Worm (Caenorhabditis elegans): Measurements from ENCODE around the gene unc-7.

The unc-7 gene

DNA sequence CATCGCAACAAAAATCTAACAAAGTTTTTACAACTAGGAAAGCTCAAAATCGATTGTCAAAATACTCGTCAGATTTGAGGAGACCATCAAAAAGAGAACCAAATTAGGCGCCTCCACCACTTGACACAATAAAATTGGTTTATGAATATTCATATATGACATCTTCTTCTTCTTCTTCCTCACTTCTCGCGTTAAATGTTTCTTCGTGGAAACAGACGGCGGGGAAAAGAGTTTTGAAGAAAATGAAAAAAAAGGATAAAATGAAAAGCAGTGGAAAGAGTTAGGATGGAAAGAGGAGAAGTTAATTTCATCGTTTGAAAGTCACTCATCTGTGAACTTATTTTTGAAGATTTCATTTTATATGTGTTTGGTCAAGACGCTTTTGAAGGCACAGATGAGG lies 12.6 kb downstream of the unc-7 start:
- TF ChIP-seq lin-13 (GFP tag; optimal IDR thresholded peaks at IDR 0.05), result no peak
- peak; percentile 15 for TF ChIP-seq lin-14 (GFP tag; optimal IDR thresholded peaks at IDR 0.05)
- no peak for TF ChIP-seq unc-130 (tag; optimal IDR thresholded peaks at IDR 0.05)
- TF ChIP-seq ceh-90 (tag; optimal IDR thresholded peaks at IDR 0.05), result no peak
- no peak for TF ChIP-seq fos-1 (tag; optimal IDR thresholded peaks at IDR 0.05)

DNA sequence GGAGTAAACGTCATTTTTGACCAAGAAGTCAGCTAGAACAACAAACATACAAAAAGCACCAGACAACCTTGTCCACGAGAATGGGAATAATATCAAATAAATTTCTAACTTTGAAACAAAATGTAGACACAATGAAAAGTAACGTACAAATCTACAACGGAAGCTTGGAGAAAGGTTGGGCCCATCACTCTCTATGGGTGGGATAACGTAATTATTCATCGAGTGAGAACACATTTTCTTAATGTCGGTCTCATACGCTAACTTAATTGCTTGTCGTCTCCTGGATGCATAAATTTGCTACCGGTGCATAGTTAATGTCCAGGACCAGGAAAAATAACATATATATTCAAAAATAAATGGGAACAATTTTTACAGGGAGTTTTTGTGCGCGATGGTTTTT lies 14.4 kb downstream of the unc-7 start:
- TF ChIP-seq lsy-2 (tag; optimal IDR thresholded peaks at IDR 0.05) (no peak), skn-1 (tag; optimal IDR thresholded peaks at IDR 0.05) (no peak), fos-1 (tag; optimal IDR thresholded peaks at IDR 0.05) (no peak), ama-1 (optimal IDR thresholded peaks at IDR 0.05) (no peak), hpl-2 (GFP tag; optimal IDR thresholded peaks at IDR 0.05) (no peak)

DNA sequence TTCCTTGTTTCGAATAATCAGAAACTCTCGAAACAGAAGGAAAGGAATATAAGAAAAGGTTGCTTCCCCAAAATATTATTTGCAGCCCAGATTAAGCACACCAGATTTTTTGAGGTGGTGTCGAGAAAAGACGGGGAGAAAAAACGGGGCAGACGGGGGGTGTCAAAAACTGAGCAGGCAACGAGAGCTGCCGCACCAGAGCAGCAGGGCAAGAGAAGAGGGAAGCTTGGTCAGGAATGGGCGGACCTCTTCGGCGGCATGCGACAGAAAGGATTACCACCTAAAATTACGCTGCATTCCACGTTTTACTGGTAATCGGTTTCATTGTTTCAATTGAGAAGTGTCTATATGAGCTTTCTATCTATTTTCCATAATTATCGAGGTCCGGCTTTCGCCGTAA lies 15.5 kb downstream of the unc-7 start:
- TF ChIP-seq fkh-8 (tag; optimal IDR thresholded peaks at IDR 0.05) (no peak), F16B12.6 (tag; optimal IDR thresholded peaks at IDR 0.05) (no peak), swsn-7 (tag; optimal IDR thresholded peaks at IDR 0.05) (no peak), C16A3.4 (tag; optimal IDR thresholded peaks at IDR 0.05) (no peak)

ce11 chrX:15128184-15128583 lies 19.4 kb downstream of the unc-7 start:
- TF ChIP-seq ceh-63 (GFP tag; optimal IDR thresholded peaks at IDR 0.05), result no peak
- TF ChIP-seq lin-14 (GFP tag; optimal IDR thresholded peaks at IDR 0.05), result peak; percentile 64
- no peak for TF ChIP-seq mef-2 (tag; optimal IDR thresholded peaks at IDR 0.05)
- TF ChIP-seq ztf-11 (tag; optimal IDR thresholded peaks at IDR 0.05), result no peak
- peak; percentile 6 for TF ChIP-seq ces-1 (GFP tag; optimal IDR thresholded peaks at IDR 0.05)
- peak; percentile 50 for TF ChIP-seq fkh-10 (GFP tag; optimal IDR thresholded peaks at IDR 0.05)
- no peak for TF ChIP-seq ceh-82 (tag; optimal IDR thresholded peaks at IDR 0.05)
- no peak for TF ChIP-seq snu-23 (GFP tag; optimal IDR thresholded peaks at IDR 0.05)
- TF ChIP-seq swsn-7 (tag; optimal IDR thresholded peaks at IDR 0.05), result no peak
- TF ChIP-seq blmp-1 (tag; optimal IDR thresholded peaks at IDR 0.05), result no peak
- no peak for TF ChIP-seq ceh-88 (GFP tag; IDR thresholded peaks at IDR 0.05)
- no peak for TF ChIP-seq snpc-4 (tag; optimal IDR thresholded peaks at IDR 0.05)

ce11 chrX:15127338-15127737 lies 20.2 kb downstream of the unc-7 start:
- TF ChIP-seq vab-15 (tag; optimal IDR thresholded peaks at IDR 0.05), result no peak
- no peak for TF ChIP-seq dpl-1 (GFP tag; optimal IDR thresholded peaks at IDR 0.05)
- no peak for TF ChIP-seq fkh-4 (tag; optimal IDR thresholded peaks at IDR 0.05; ENCODE audit: borderline replicate concordance)
- no peak for TF ChIP-seq ceh-8 (GFP tag; optimal IDR thresholded peaks at IDR 0.05)
- TF ChIP-seq zip-4 (GFP tag; optimal IDR thresholded peaks at IDR 0.05), result no peak
- no peak for TF ChIP-seq jun-1 (tag; optimal IDR thresholded peaks at IDR 0.05)
- no peak for TF ChIP-seq swsn-7 (tag; optimal IDR thresholded peaks at IDR 0.05)
- no peak for TF ChIP-seq unc-130 (tag; optimal IDR thresholded peaks at IDR 0.05)
- TF ChIP-seq nhr-11 (tag; optimal IDR thresholded peaks at IDR 0.05), result no peak
- no peak for TF ChIP-seq C04F5.9 (tag; optimal IDR thresholded peaks at IDR 0.05)
- no peak for TF ChIP-seq lin-14 (GFP tag; optimal IDR thresholded peaks at IDR 0.05)
- TF ChIP-seq nhr-71 (tag; optimal IDR thresholded peaks at IDR 0.05), result no peak
- TF ChIP-seq egl-13 (tag; optimal IDR thresholded peaks at IDR 0.05), result no peak
- no peak for TF ChIP-seq tbx-2 (tag; optimal IDR thresholded peaks at IDR 0.05)
- TF ChIP-seq ztf-4 (tag; optimal IDR thresholded peaks at IDR 0.05), result no peak
- TF ChIP-seq nhr-85 (tag), result no peak

- TF ChIP-seq unc-86 (tag; optimal IDR thresholded peaks at IDR 0.05), result no peak
- TF ChIP-seq lin-14 (GFP tag; optimal IDR thresholded peaks at IDR 0.05), result peak; percentile 54
- TF ChIP-seq xbp-1 (tag; optimal IDR thresholded peaks at IDR 0.05), result no peak
- no peak for TF ChIP-seq pax-3 (tag; optimal IDR thresholded peaks at IDR 0.05)
- TF ChIP-seq nhr-20 (tag; optimal IDR thresholded peaks at IDR 0.05), result no peak
- no peak for TF ChIP-seq mef-2 (tag; optimal IDR thresholded peaks at IDR 0.05)
- no peak for TF ChIP-seq C16A3.4 (tag; optimal IDR thresholded peaks at IDR 0.05)
- TF ChIP-seq ceh-8 (GFP tag; optimal IDR thresholded peaks at IDR 0.05), result peak; percentile 20
- no peak for TF ChIP-seq lin-39 (tag; optimal IDR thresholded peaks at IDR 0.05)
- TF ChIP-seq sox-4 (tag; optimal IDR thresholded peaks at IDR 0.05), result no peak
- TF ChIP-seq hlh-4 (tag; optimal IDR thresholded peaks at IDR 0.05), result no peak
These were observed 20.8 kb downstream of the unc-7 start for ce11 chrX:15126736-15127135.
